Worm (Caenorhabditis elegans) whole organism, mixed stage, embryonic: ENCODE results near the gene T01G5.7.

ENCODE experiments used
- drap-1 ChIP-seq: fragments of 200-800 bp; sonication (Bioruptor generic); optimal IDR thresholded peaks from 3 replicates; lab custom pipeline; 2018; ENCODE audit warnings: mild to moderate bottlenecking, missing genetic modification characterization, missing compliant biosample characterization
- ham-2 ChIP-seq: fragments of 200-800 bp; sonication (Bioruptor generic); optimal IDR thresholded peaks from 2 replicates; lab custom pipeline; 2018; ENCODE audit warnings: mild to moderate bottlenecking, missing genetic modification characterization, missing compliant biosample characterization
- hlh-1 ChIP-seq: fragments of 150-350 bp; optimal IDR thresholded peaks from 2 replicates; lab custom pipeline; 2014; ENCODE audit warnings: missing biosample characterization, missing genetic modification reagents, missing genetic modification characterization

DNA sequence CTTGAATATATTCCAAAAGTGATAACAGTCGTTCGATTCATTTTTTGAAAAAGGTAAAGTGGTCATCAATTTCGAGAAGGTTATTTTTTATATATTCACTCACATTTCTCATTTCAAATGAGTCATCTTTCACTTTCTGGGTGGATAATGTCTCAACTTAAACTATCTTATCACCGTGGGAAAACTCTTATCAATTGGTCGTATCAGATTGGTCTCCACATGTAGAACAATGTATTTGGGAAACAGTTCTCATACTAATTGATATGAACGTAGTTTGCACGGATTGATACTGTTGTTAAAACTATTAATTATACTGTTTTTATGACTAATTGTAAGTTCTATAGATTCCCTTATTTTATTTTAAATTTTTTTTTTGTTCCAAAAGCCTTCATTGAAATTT lies 22.1 kb downstream of the T01G5.7 start:
- no peak for TF ChIP-seq hlh-1 (tag; lab: Kevin White, UChicago)
- TF ChIP-seq ham-2 (GFP tag; lab: Kevin White, UChicago) = no peak
- TF ChIP-seq drap-1 = no peak
